Worm (Caenorhabditis elegans) whole organism, L3 larva: ENCODE results near the gene top-3.

Experiments used
- fos-1 ChIP-seq: fragments of 150-350 bp; optimal IDR thresholded peaks from 2 replicates; lab custom pipeline; 2014; ENCODE audit warnings: missing biosample characterization, missing genetic modification characterization
- nhr-237 ChIP-seq: fragments of 150-350 bp; optimal IDR thresholded peaks from 2 replicates; lab custom pipeline; 2014; ENCODE audit warnings: missing biosample characterization, missing genetic modification characterization
- nhr-43 ChIP-seq: sonication (generic microtip); optimal IDR thresholded peaks from 2 replicates; lab custom pipeline; 2016; ENCODE audit warnings: mild to moderate bottlenecking, missing genetic modification characterization, missing compliant biosample characterization; ENCODE audit not compliant: poor library complexity, severe bottlenecking
- ztf-11 ChIP-seq: fragments of 150-350 bp; optimal IDR thresholded peaks from 2 replicates; lab custom pipeline; 2014; ENCODE audit warnings: missing biosample characterization, missing genetic modification characterization

ce11 chrIII:11920187-11920785, 39.7 kb downstream of the top-3 start, which contains the start of the genes ccf-1 and trap-4:
- TF ChIP-seq ztf-11 (tag; lab: Kevin White, UChicago): no peak
- TF ChIP-seq nhr-43 (tag; lab: Kevin White, UChicago): no peak
- TF ChIP-seq nhr-237 (tag; lab: Kevin White, UChicago): no peak
- TF ChIP-seq fos-1 (tag; lab: Kevin White, UChicago): no peak
